Comparison of ENCODE assay signal across 3 worm cellular contexts in genomic region chrII:15037782-15038181, ce11.
A peak's percentile ranks its signal among the peaks of the same experiment; 100 is the strongest.
TF ChIP-seq lines count a peak whose summit lies in the region.

Gene Y53F4B.14 (plus strand): TSS chrII:15037991.

TF ChIP-seq in whole organism, L1 larva, 84 proteins besides CTCF, POLR2A, EP300 and RAD21:
- TF ChIP-seq zag-1 (tag; optimal IDR thresholded peaks at IDR 0.05; lab: Kevin White, UChicago) (no peak), ceh-8 (GFP tag; optimal IDR thresholded peaks at IDR 0.05; lab: Kevin White, UChicago) (no peak), skn-1 (tag; optimal IDR thresholded peaks at IDR 0.05; lab: Kevin White, UChicago) (peak; percentile 11), lsy-2 (tag; optimal IDR thresholded peaks at IDR 0.05; lab: Kevin White, UChicago) (peak in 1 of 2 experiments; percentile 7), egl-27 (tag; optimal IDR thresholded peaks at IDR 0.05; lab: Kevin White, UChicago) (no peak)

TF ChIP-seq in whole organism, L4 larva, 104 proteins besides CTCF, POLR2A, EP300 and RAD21:
- no peak for TF ChIP-seq skn-1 (tag; optimal IDR thresholded peaks at IDR 0.05; lab: Kevin White, UChicago)
- no peak for TF ChIP-seq F44E2.7 (GFP tag; IDR thresholded peaks at IDR 0.05; lab: Robert Waterston, UW)
- TF ChIP-seq zip-2 (tag; optimal IDR thresholded peaks at IDR 0.05; lab: Kevin White, UChicago) = peak; percentile 81
- no peak for TF ChIP-seq sdz-12 (GFP tag; optimal IDR thresholded peaks at IDR 0.05; lab: Kevin White, UChicago)
- TF ChIP-seq ZK337.2 (GFP tag; IDR thresholded peaks at IDR 0.05; lab: Robert Waterston, UW) = no peak
- no peak for TF ChIP-seq T20F7.1 (GFP tag; optimal IDR thresholded peaks at IDR 0.05; lab: Kevin White, UChicago)
- TF ChIP-seq nhr-42 (GFP tag; IDR thresholded peaks at IDR 0.05; lab: Robert Waterston, UW) = 0 out of 2 replicates have a peak, but pooled peaks have one; percentile 7
- no peak for TF ChIP-seq tra-1 (GFP tag; IDR thresholded peaks at IDR 0.05; lab: Robert Waterston, UW)
TF ChIP-seq in whole organism, L4 larva: peak in this region for 2.

TF ChIP-seq in whole organism, young adult, 124 proteins besides CTCF, POLR2A, EP300 and RAD21:
- TF ChIP-seq cebp-1 (GFP tag; IDR thresholded peaks at IDR 0.05; lab: Robert Waterston, UW) (no peak), cebp-1 (tag; optimal IDR thresholded peaks at IDR 0.05; lab: Kevin White, UChicago) (peak; percentile 78), cebp-2 (GFP tag; IDR thresholded peaks at IDR 0.05; lab: Robert Waterston, UW) (no peak)
